Worm (Caenorhabditis elegans) whole organism, mixed stage, embryonic: ENCODE results near the gene prp-40.

Experiments
- M03D4.4 ChIP-seq: sonication (generic microtip); optimal IDR thresholded peaks from 2 replicates; lab custom pipeline; 2017; ENCODE audit warnings: mild to moderate bottlenecking, missing genetic modification characterization, missing compliant biosample characterization
- blmp-1 ChIP-seq: fragments of 150-350 bp; optimal IDR thresholded peaks from 2 replicates; lab custom pipeline; 2014; ENCODE audit warnings: missing biosample characterization, missing genetic modification characterization
- ceh-43 ChIP-seq: fragments of 200-800 bp; sonication (Bioruptor generic); optimal IDR thresholded peaks from 2 replicates; lab custom pipeline; 2018; ENCODE audit warnings: mild to moderate bottlenecking, missing genetic modification characterization, moderate library complexity, missing compliant biosample characterization
- ceh-83 ChIP-seq: fragments of 200-800 bp; sonication (Bioruptor generic); optimal IDR thresholded peaks from 2 replicates; lab custom pipeline; 2018; ENCODE audit warnings: mild to moderate bottlenecking, missing genetic modification characterization, missing compliant biosample characterization
- drap-1 ChIP-seq: fragments of 200-800 bp; sonication (Bioruptor generic); optimal IDR thresholded peaks from 3 replicates; lab custom pipeline; 2018; ENCODE audit warnings: mild to moderate bottlenecking, missing genetic modification characterization, missing compliant biosample characterization
- elt-1 ChIP-seq: sonication (generic microtip); optimal IDR thresholded peaks from 2 replicates; lab custom pipeline; 2017; ENCODE audit warnings: missing genetic modification characterization, mild to moderate bottlenecking, missing compliant biosample characterization, antibody characterized with exemption, moderate library complexity, borderline replicate concordance; ENCODE audit not compliant: insufficient read depth
- elt-3 ChIP-seq: fragments of 150-350 bp; optimal IDR thresholded peaks from 2 replicates; lab custom pipeline; 2014; ENCODE audit warnings: missing biosample characterization, missing genetic modification characterization
- ham-2 ChIP-seq: fragments of 200-800 bp; sonication (Bioruptor generic); optimal IDR thresholded peaks from 2 replicates; lab custom pipeline; 2018; ENCODE audit warnings: mild to moderate bottlenecking, missing genetic modification characterization, missing compliant biosample characterization
- hlh-1 ChIP-seq: fragments of 150-350 bp; optimal IDR thresholded peaks from 2 replicates; lab custom pipeline; 2014; ENCODE audit warnings: missing biosample characterization, missing genetic modification reagents, missing genetic modification characterization
- lsy-2 ChIP-seq: fragments of 150-350 bp; optimal IDR thresholded peaks from 2 replicates; lab custom pipeline; 2014; ENCODE audit warnings: missing biosample characterization, missing genetic modification characterization
- mls-2 ChIP-seq: sonication (generic microtip); optimal IDR thresholded peaks from 2 replicates; lab custom pipeline; 2016; ENCODE audit warnings: mild to moderate bottlenecking, missing genetic modification characterization, moderate library complexity, missing compliant biosample characterization
- nhr-2 ChIP-seq: fragments of 150-350 bp; optimal IDR thresholded peaks from 2 replicates; lab custom pipeline; 2014; ENCODE audit warnings: missing biosample characterization, missing genetic modification characterization
- nhr-28 ChIP-seq: fragments of 150-350 bp; optimal IDR thresholded peaks from 2 replicates; lab custom pipeline; 2014; ENCODE audit warnings: missing biosample characterization, missing genetic modification characterization
- nhr-76 ChIP-seq: sonication (generic microtip); optimal IDR thresholded peaks from 2 replicates; lab custom pipeline; 2017; ENCODE audit warnings: missing biosample characterization, missing genetic modification characterization
- sem-2 ChIP-seq: fragments of 200-800 bp; sonication (Bioruptor generic); optimal IDR thresholded peaks from 2 replicates; lab custom pipeline; 2018; ENCODE audit warnings: mild to moderate bottlenecking, missing genetic modification characterization, missing compliant biosample characterization
- snpc-4 ChIP-seq: fragments of 150-350 bp; optimal IDR thresholded peaks from 2 replicates; lab custom pipeline; 2014; ENCODE audit warnings: missing biosample characterization, missing genetic modification characterization
- unc-120 ChIP-seq: sonication (generic microtip); optimal IDR thresholded peaks from 2 replicates; lab custom pipeline; 2017; ENCODE audit warnings: missing genetic modification characterization, missing compliant biosample characterization; ENCODE audit not compliant: poor library complexity, severe bottlenecking
- unc-39 ChIP-seq: fragments of 150-350 bp; optimal IDR thresholded peaks from 2 replicates; lab custom pipeline; 2014; ENCODE audit warnings: missing biosample characterization, missing genetic modification characterization
- unc-62 ChIP-seq: fragments of 150-350 bp; optimal IDR thresholded peaks from 2 replicates; lab custom pipeline; 2014; ENCODE audit warnings: missing biosample characterization, missing genetic modification reagents, missing genetic modification characterization
- zip-8 ChIP-seq: fragments of 150-350 bp; optimal IDR thresholded peaks from 2 replicates; lab custom pipeline; 2014; ENCODE audit warnings: missing biosample characterization, missing genetic modification characterization
- ztf-11 ChIP-seq: fragments of 150-350 bp; optimal IDR thresholded peaks from 2 replicates; lab custom pipeline; 2014; ENCODE audit warnings: missing biosample characterization, missing genetic modification characterization

prp-40 gene

ce11 chrIII:9568451-9568850 is 46.6 kb downstream of the prp-40 start, which contains the start of gene C48B4.13:
Gene C48B4.13 (plus strand): TSS chrIII:9568751.
- TF ChIP-seq nhr-2 (no peak), elt-3 (tag; lab: Kevin White, UChicago) (no peak), elt-1 (tag; lab: Kevin White, UChicago) (no peak), ceh-43 (no peak), unc-62 (GFP tag; lab: Kevin White, UChicago) (no peak), mls-2 (tag; lab: Kevin White, UChicago) (no peak), nhr-28 (tag; lab: Kevin White, UChicago) (no peak)

DNA sequence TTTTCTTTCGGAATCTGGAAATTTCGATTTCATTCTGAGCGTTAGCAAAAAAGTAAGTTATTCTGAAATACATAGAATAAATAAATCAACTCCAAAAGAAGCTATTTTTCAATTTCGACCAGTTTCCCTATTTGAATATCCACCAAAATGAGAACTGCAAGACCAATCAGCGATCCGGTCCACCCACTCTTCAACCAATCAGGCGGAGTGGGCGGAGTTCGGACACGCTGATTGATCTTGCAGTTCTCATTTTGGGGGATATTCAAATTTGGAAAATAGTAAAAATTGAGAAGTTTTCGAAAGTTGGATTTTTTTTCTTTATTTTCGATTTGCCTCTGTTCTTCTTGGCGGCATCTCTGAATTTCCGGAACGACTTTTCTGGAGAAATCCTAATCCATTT is 49.0 kb downstream of the prp-40 start:
- no peak for TF ChIP-seq unc-120
- TF ChIP-seq nhr-76 (tag; lab: Kevin White, UChicago) = no peak
- TF ChIP-seq ceh-43 = no peak
- TF ChIP-seq blmp-1 (tag; lab: Kevin White, UChicago) = no peak
- TF ChIP-seq ztf-11 = no peak
- no peak for TF ChIP-seq zip-8 (tag; lab: Kevin White, UChicago)
- TF ChIP-seq sem-2 (GFP tag; lab: Kevin White, UChicago) = no peak
- no peak for TF ChIP-seq snpc-4 (tag; lab: Kevin White, UChicago)
- TF ChIP-seq drap-1 (GFP tag; lab: Kevin White, UChicago) = no peak
- no peak for TF ChIP-seq ceh-83 (GFP tag; lab: Kevin White, UChicago)
- no peak for TF ChIP-seq ham-2 (GFP tag; lab: Kevin White, UChicago)
- TF ChIP-seq unc-39 (tag; lab: Kevin White, UChicago) = no peak
- no peak for TF ChIP-seq nhr-2
- no peak for TF ChIP-seq lsy-2
- TF ChIP-seq hlh-1 (tag; lab: Kevin White, UChicago) = no peak
- no peak for TF ChIP-seq unc-62 (GFP tag; lab: Kevin White, UChicago)
- TF ChIP-seq M03D4.4 = no peak
